Worm (Caenorhabditis elegans) whole organism, L3 larva: ENCODE results near the gene nmur-3.

Source experiments
- ama-1 ChIP-seq: fragments of 150-350 bp; optimal IDR thresholded peaks from 2 replicates; lab custom pipeline; 2018
- ceh-9 ChIP-seq: sonication (generic microtip); optimal IDR thresholded peaks from 2 replicates; lab custom pipeline; 2018; ENCODE audit warnings: missing biosample characterization, missing genetic modification characterization
- egl-27 ChIP-seq: sonication (generic microtip); optimal IDR thresholded peaks from 4 replicates; lab custom pipeline; 2017; ENCODE audit warnings: missing biosample characterization, missing genetic modification reagents, missing genetic modification characterization
- nhr-11 ChIP-seq: fragments of 150-350 bp; optimal IDR thresholded peaks from 2 replicates; lab custom pipeline; 2014; ENCODE audit warnings: missing biosample characterization, missing genetic modification characterization
- pqm-1 ChIP-seq: fragments of 150-350 bp; optimal IDR thresholded peaks from 2 replicates; lab custom pipeline; 2017; ENCODE audit warnings: missing biosample characterization, missing genetic modification characterization, inconsistent platforms
- snpc-4 ChIP-seq: fragments of 150-350 bp; optimal IDR thresholded peaks from 2 replicates; lab custom pipeline; 2014; ENCODE audit warnings: missing biosample characterization, missing genetic modification characterization

DNA sequence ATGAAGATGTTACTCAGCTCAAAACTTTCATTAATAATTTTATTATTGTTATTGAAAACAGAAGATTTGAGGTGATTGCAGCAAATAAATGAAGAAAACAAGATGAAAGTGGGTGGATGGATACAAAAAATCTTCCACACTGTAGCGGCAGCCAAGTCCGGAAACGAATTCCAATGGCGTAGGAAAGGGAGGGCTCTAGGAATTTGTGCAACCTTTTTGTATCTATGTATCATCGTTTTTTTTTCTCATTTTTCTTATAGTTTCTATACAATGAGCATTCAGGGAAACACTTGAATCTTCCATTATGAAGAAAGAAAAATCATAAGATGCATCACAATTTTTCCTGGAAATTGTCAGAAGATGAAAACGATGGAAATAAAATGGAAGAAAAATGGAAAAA is 34.2 kb downstream of the nmur-3 start:
- TF ChIP-seq snpc-4: no peak
- TF ChIP-seq ama-1: no peak
- TF ChIP-seq egl-27 (tag; lab: Kevin White, UChicago): no peak
- TF ChIP-seq nhr-11: no peak
- no peak for TF ChIP-seq pqm-1 (tag; lab: Kevin White, UChicago)
- TF ChIP-seq ceh-9 (tag; lab: Kevin White, UChicago): no peak
